Fruit fly (Drosophila melanogaster): ENCODE data around the gene Ubr1.

Ubr1 gene

dm6 chrX:16967415-16967814, 1.1 kb downstream of the Ubr1 start (continued):
- TF ChIP-seq CG11723 (GFP tag; optimal IDR thresholded peaks at IDR 0.05) (no peak), zfh2 (GFP tag; optimal IDR thresholded peaks at IDR 0.05) (no peak), CG8924 (tag; optimal IDR thresholded peaks at IDR 0.05) (peak; percentile 18), Usf (GFP tag; optimal IDR thresholded peaks at IDR 0.05) (no peak), org-1 (GFP tag; optimal IDR thresholded peaks at IDR 0.05) (no peak), knrl (GFP tag; IDR thresholded peaks at IDR 0.05; ENCODE audit: partially characterized antibody) (no peak), CG10979 (tag; optimal IDR thresholded peaks at IDR 0.05) (peak; percentile 66), Dip3 (GFP tag; optimal IDR thresholded peaks at IDR 0.05) (no peak), CG30020 (tag; optimal IDR thresholded peaks at IDR 0.05) (no peak), CG31224 (GFP tag; IDR thresholded peaks at IDR 0.05) (no peak), dysf (GFP tag; IDR thresholded peaks at IDR 0.05) (0 out of 3 replicates have a peak, but pooled peaks have one; percentile 18), ac (GFP tag; optimal IDR thresholded peaks at IDR 0.05) (peak; percentile 42), CG8089 (GFP tag; optimal IDR thresholded peaks at IDR 0.05) (no peak), CG12155 (GFP tag; optimal IDR thresholded peaks at IDR 0.05) (no peak), CG17328 (GFP tag; IDR thresholded peaks at IDR 0.05) (peak; percentile 63), CG12659 (GFP tag; optimal IDR thresholded peaks at IDR 0.05) (peak; percentile 6), CG4854 (GFP tag; optimal IDR thresholded peaks at IDR 0.05) (no peak), dmrt11E (tag; optimal IDR thresholded peaks at IDR 0.05) (peak; percentile 60), lov (optimal IDR thresholded peaks at IDR 0.05) (no peak), lov (GFP tag; IDR thresholded peaks at IDR 0.05) (peak; percentile 66; the same call in 1 of the 3 replicates), CG2875 (GFP tag; optimal IDR thresholded peaks at IDR 0.05) (peak; percentile 38), grau (tag; optimal IDR thresholded peaks at IDR 0.05) (peak; percentile 7), CG3281 (GFP tag; optimal IDR thresholded peaks at IDR 0.05) (no peak), lbe (GFP tag; optimal IDR thresholded peaks at IDR 0.05) (no peak), MTF-1 (GFP tag; optimal IDR thresholded peaks at IDR 0.05; ENCODE audit: borderline replicate concordance) (peak; percentile 61), CG7786 (GFP tag; optimal IDR thresholded peaks at IDR 0.05) (no peak), pan (optimal IDR thresholded peaks at IDR 0.05) (no peak), pan (GFP tag; optimal IDR thresholded peaks at IDR 0.05 in 1 of 2, IDR thresholded peaks at IDR 0.05 in 1 of 2) (peak in 1 of 2 experiments; percentile 51), CG9797 (GFP tag; optimal IDR thresholded peaks at IDR 0.05) (peak; percentile 9), fu2 (GFP tag; optimal IDR thresholded peaks at IDR 0.05) (no peak), repo (GFP tag; optimal IDR thresholded peaks at IDR 0.05) (peak; percentile 28), amos (GFP tag; IDR thresholded peaks at IDR 0.05; ENCODE audit: partially characterized antibody) (no peak), pzg (GFP tag; optimal IDR thresholded peaks at IDR 0.05) (no peak), sisA (GFP tag; IDR thresholded peaks at IDR 0.05) (no peak), ssp (GFP tag; IDR thresholded peaks at IDR 0.05) (0 out of 2 replicates have a peak, but pooled peaks have one; percentile 8), CG3995 (GFP tag; optimal IDR thresholded peaks at IDR 0.05) (no peak), Max (GFP tag; optimal IDR thresholded peaks at IDR 0.05) (no peak), croc (GFP tag; conservative IDR thresholded peaks at IDR 0.05) (peak; percentile 48; the same call in 1 of the 3 replicates), CG8388 (GFP tag; optimal IDR thresholded peaks at IDR 0.05) (no peak), nerfin-2 (GFP tag; IDR thresholded peaks at IDR 0.05; ENCODE audit: partially characterized antibody) (no peak), phol (tag; optimal IDR thresholded peaks at IDR 0.05) (peak; percentile 42), br (optimal IDR thresholded peaks at IDR 0.05) (no peak), Sry-δ (GFP tag; optimal IDR thresholded peaks at IDR 0.05) (peak; percentile 27), pum (GFP tag; optimal IDR thresholded peaks at IDR 0.05) (peak; percentile 44), ATbp (GFP tag; optimal IDR thresholded peaks at IDR 0.05) (no peak), inv (GFP tag; IDR thresholded peaks at IDR 0.05; ENCODE audit: partially characterized antibody) (no peak), exex (tag; optimal IDR thresholded peaks at IDR 0.05) (no peak), ttk (GFP tag; IDR thresholded peaks at IDR 0.05) (no peak), CG9932 (GFP tag; IDR thresholded peaks at IDR 0.05) (no peak), CG6683 (GFP tag; optimal IDR thresholded peaks at IDR 0.05) (no peak), CG11398 (GFP tag; optimal IDR thresholded peaks at IDR 0.05) (no peak), CHES-1-like (GFP tag; optimal IDR thresholded peaks at IDR 0.05) (no peak)

Measured in whole organism, embryonic.